Worm (Caenorhabditis elegans): ENCODE measurements around the gene Y69H2.1.

Gene Y69H2.1

DNA sequence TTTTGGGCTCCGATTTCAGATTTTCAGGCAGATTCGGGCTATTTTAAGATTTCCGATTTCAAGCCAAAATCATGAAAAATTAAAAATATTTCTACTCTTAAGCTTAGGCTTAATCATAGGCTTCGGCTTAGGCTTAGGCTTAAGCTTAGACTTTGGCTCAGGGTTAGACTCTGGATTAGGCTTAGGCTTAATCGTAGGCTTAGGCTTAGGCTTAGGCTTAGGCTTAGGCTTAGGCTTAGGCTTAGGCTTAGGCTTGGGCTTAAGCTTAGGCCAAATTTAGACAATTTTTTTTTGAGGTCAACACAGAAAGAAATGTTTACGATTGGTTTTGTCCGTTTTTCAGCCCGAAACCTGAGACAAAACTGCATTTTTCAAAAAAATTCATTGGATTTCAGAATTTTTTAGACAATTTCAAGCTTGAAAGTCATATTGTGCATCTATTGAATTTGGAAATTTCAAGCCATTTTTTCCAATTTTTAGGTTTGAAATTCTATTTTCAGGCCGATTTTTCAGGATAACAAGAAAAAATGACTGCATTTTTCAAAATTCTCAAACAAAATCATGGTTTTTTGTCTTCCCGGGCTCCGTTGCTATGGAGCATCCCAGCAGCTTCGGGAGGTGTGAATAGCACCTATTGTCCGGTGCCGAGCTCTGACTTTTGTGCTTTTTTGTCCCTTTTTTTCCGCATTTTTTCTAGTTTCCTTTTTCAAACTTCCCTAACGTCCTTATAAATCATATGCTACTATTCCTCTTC, 17.4 kb upstream of the Y69H2.1 start, which contains the start of gene egas-1:
Gene egas-1 (plus strand): TSS at position 704 of the 754 bp plus-strand sequence.
- TF ChIP-seq nhr-90 (tag; optimal IDR thresholded peaks at IDR 0.05; ENCODE audit: poor library complexity) (peak; percentile 58), dpl-1 (GFP tag; optimal IDR thresholded peaks at IDR 0.05) (no peak), nhr-12 (tag; optimal IDR thresholded peaks at IDR 0.05) (no peak), nhr-19 (GFP tag; conservative IDR thresholded peaks at IDR 0.05) (peak; percentile 78), ceh-82 (tag; optimal IDR thresholded peaks at IDR 0.05) (no peak), lin-13 (GFP tag; optimal IDR thresholded peaks at IDR 0.05) (no peak), lsy-2 (tag; optimal IDR thresholded peaks at IDR 0.05) (peak in 1 of 2 experiments; percentile 2), C04F5.9 (tag; optimal IDR thresholded peaks at IDR 0.05) (no peak), tbx-2 (tag; optimal IDR thresholded peaks at IDR 0.05) (peak; percentile 12), nhr-28 (tag; optimal IDR thresholded peaks at IDR 0.05) (no peak), ceh-90 (tag; optimal IDR thresholded peaks at IDR 0.05) (no peak), efl-1 (optimal IDR thresholded peaks at IDR 0.05) (peak; percentile 1 to 18), efl-1 (GFP tag; optimal IDR thresholded peaks at IDR 0.05 in 1 of 2) (peak in 1 of 2 experiments; percentile 86), nhr-84 (tag; optimal IDR thresholded peaks at IDR 0.05) (no peak), nhr-20 (tag; optimal IDR thresholded peaks at IDR 0.05) (peak; percentile 19), mef-2 (tag; optimal IDR thresholded peaks at IDR 0.05) (no peak), pax-3 (tag; optimal IDR thresholded peaks at IDR 0.05) (no peak), blmp-1 (tag; optimal IDR thresholded peaks at IDR 0.05) (peak; percentile 2), fos-1 (tag; optimal IDR thresholded peaks at IDR 0.05) (peak; percentile 4), fkh-10 (GFP tag; optimal IDR thresholded peaks at IDR 0.05) (no peak), aly-2 (tag; optimal IDR thresholded peaks at IDR 0.05) (peak; percentile 82), nhr-85 (tag) (peak; percentile 84), skn-1 (tag; optimal IDR thresholded peaks at IDR 0.05) (no peak), elt-3 (tag; optimal IDR thresholded peaks at IDR 0.05) (peak in 1 of 6 experiments; percentile 61), mab-9 (GFP tag; IDR thresholded peaks at IDR 0.05) (no peak), sup-37 (GFP tag; optimal IDR thresholded peaks at IDR 0.05) (no peak), ztf-11 (tag; optimal IDR thresholded peaks at IDR 0.05) (no peak), ama-1 (optimal IDR thresholded peaks at IDR 0.05) (peak; percentile 78), F16B12.6 (tag; optimal IDR thresholded peaks at IDR 0.05) (no peak), alr-1 (tag; optimal IDR thresholded peaks at IDR 0.05; ENCODE audit: borderline replicate concordance) (no peak), nhr-77 (tag; optimal IDR thresholded peaks at IDR 0.05) (no peak), unc-130 (tag; optimal IDR thresholded peaks at IDR 0.05) (no peak)

- peak; percentile 51 for TF ChIP-seq ceh-8 (GFP tag; optimal IDR thresholded peaks at IDR 0.05)
- no peak for TF ChIP-seq lir-3 (tag; optimal IDR thresholded peaks at IDR 0.05; ENCODE audit: poor library complexity)
Observed at ce11 chrV:18639074-18639473, 16.7 kb upstream of the Y69H2.1 start.

ce11 chrV:18638367-18638873, 16.1 kb upstream of the Y69H2.1 start, which contains the start of gene col-42:
TSS of gene col-42 (plus strand) at chrV:18638484.
- TF ChIP-seq hlh-17 (GFP tag; optimal IDR thresholded peaks at IDR 0.05; ENCODE audit: borderline replicate concordance) (no peak), pag-3 (tag; optimal IDR thresholded peaks at IDR 0.05; ENCODE audit: borderline replicate concordance, insufficient read depth) (no peak), nhr-47 (tag; optimal IDR thresholded peaks at IDR 0.05) (no peak), grh-1 (GFP tag; IDR thresholded peaks at IDR 0.05) (peak; percentile 21; the same call in 1 of the 2 replicates), hpl-2 (GFP tag; optimal IDR thresholded peaks at IDR 0.05) (no peak), dsc-1 (tag; optimal IDR thresholded peaks at IDR 0.05) (no peak), nhr-20 (tag; optimal IDR thresholded peaks at IDR 0.05) (no peak), nhr-90 (tag; optimal IDR thresholded peaks at IDR 0.05; ENCODE audit: poor library complexity) (no peak), ces-1 (GFP tag; optimal IDR thresholded peaks at IDR 0.05) (no peak), pax-3 (tag; optimal IDR thresholded peaks at IDR 0.05) (no peak), ceh-88 (GFP tag; IDR thresholded peaks at IDR 0.05) (peak; percentile 31; the same call in 1 of the 2 replicates), nhr-28 (tag; optimal IDR thresholded peaks at IDR 0.05) (no peak)
